Worm (Caenorhabditis elegans) whole organism, L1 larva: ENCODE results near the gene set-3.
A peak's percentile ranks its signal among the peaks of the same experiment; 100 is the strongest.

Source experiments
- C04F5.9 ChIP-seq: sonication (generic microtip); optimal IDR thresholded peaks from 2 replicates; lab custom pipeline; 2016; ENCODE audit warnings: missing genetic modification characterization, missing compliant biosample characterization
- Y116A8C.19 ChIP-seq: sonication (generic microtip); optimal IDR thresholded peaks from 2 replicates; lab custom pipeline; 2016; ENCODE audit warnings: missing compliant biosample characterization, missing genetic modification characterization, borderline replicate concordance
- aha-1 ChIP-seq: fragments of 150-350 bp; optimal IDR thresholded peaks from 2 replicates; lab custom pipeline; 2014; ENCODE audit warnings: missing biosample characterization, missing genetic modification characterization
- alr-1 ChIP-seq: fragments of 200-800 bp; sonication (Bioruptor generic); optimal IDR thresholded peaks from 2 replicates; lab custom pipeline; 2018; ENCODE audit warnings: borderline replicate concordance, mild to moderate bottlenecking, missing genetic modification characterization, missing compliant biosample characterization
- ama-1 ChIP-seq: fragments of 150-350 bp; optimal IDR thresholded peaks from 2 replicates; lab custom pipeline; 2014
- blmp-1 ChIP-seq: fragments of 150-350 bp; optimal IDR thresholded peaks from 2 replicates; lab custom pipeline; 2014; ENCODE audit warnings: missing biosample characterization, missing genetic modification characterization
- ceh-90 ChIP-seq: sonication (generic microtip); optimal IDR thresholded peaks from 2 replicates; lab custom pipeline; 2016; ENCODE audit warnings: missing genetic modification characterization, missing compliant biosample characterization
- ces-1 ChIP-seq: fragments of 150-350 bp; optimal IDR thresholded peaks from 2 replicates; lab custom pipeline; 2014; ENCODE audit warnings: missing biosample characterization, missing genetic modification reagents, missing genetic modification characterization
- dpl-1 ChIP-seq, 3 experiments: fragments of 150-350 bp in 2 of 3; sonication (generic microtip) in 1 of 3; optimal IDR thresholded peaks; 2 replicates each; lab custom pipeline; 2014 to 2017; ENCODE audit warnings: missing biosample characterization in 3 of 3, missing genetic modification characterization in 3 of 3, missing genetic modification reagents in 3 of 3
- efl-1 ChIP-seq, 4 experiments: fragments of 150-350 bp; optimal IDR thresholded peaks in 3 of 4; peaks in 1 of 4; 1 replicate in 1 of 4; 2 replicates in 3 of 4; lab custom pipeline; 2014; ENCODE audit warnings: missing biosample characterization in 2 of 4, missing genetic modification characterization in 2 of 4, missing genetic modification reagents in 2 of 4
- efl-3 ChIP-seq: fragments of 200-800 bp; sonication (Bioruptor generic); optimal IDR thresholded peaks from 2 replicates; lab custom pipeline; 2018; ENCODE audit warnings: mild to moderate bottlenecking, missing genetic modification characterization, missing compliant biosample characterization
- egl-13 ChIP-seq: sonication (generic microtip); optimal IDR thresholded peaks from 2 replicates; lab custom pipeline; 2016; ENCODE audit warnings: missing genotype, missing genetic modification reagents, missing genetic modification characterization, missing compliant biosample characterization
- egl-27 ChIP-seq, 2 experiments: fragments of 150-350 bp in 1 of 2; sonication (generic microtip); optimal IDR thresholded peaks; 3 replicates each; lab custom pipeline; 2017 to 2018; ENCODE audit warnings: missing biosample characterization in 2 of 2, missing genetic modification characterization in 2 of 2, missing genetic modification reagents in 2 of 2
- elt-2 ChIP-seq: sonication (generic microtip); optimal IDR thresholded peaks from 2 replicates; lab custom pipeline; 2016; ENCODE audit warnings: missing genetic modification characterization, mild to moderate bottlenecking, inconsistent platforms, missing compliant biosample characterization, missing genetic modification reagents
- fkh-8 ChIP-seq: sonication (generic microtip); optimal IDR thresholded peaks from 2 replicates; lab custom pipeline; 2016; ENCODE audit warnings: mild to moderate bottlenecking, missing genetic modification characterization, missing compliant biosample characterization
- hlh-4 ChIP-seq: sonication (generic microtip); optimal IDR thresholded peaks from 2 replicates; lab custom pipeline; 2016; ENCODE audit warnings: mild to moderate bottlenecking, missing genetic modification characterization, missing compliant biosample characterization
- isw-1 ChIP-seq: fragments of 200-800 bp; sonication (Bioruptor generic); IDR thresholded peaks from 2 replicates; pipeline ENCODE4 v1.3.6; 2022; ENCODE audit warnings: missing genetic modification characterization, missing compliant biosample characterization
- jun-1 ChIP-seq: fragments of 150-350 bp; optimal IDR thresholded peaks from 2 replicates; lab custom pipeline; 2014; ENCODE audit warnings: missing biosample characterization, missing genetic modification reagents, missing genetic modification characterization
- lin-14 ChIP-seq: fragments of 200-800 bp; sonication (Bioruptor generic); optimal IDR thresholded peaks from 2 replicates; lab custom pipeline; 2018; ENCODE audit warnings: mild to moderate bottlenecking, missing genetic modification characterization, moderate library complexity, missing compliant biosample characterization
- lin-15B ChIP-seq: fragments of 150-350 bp; sonication (generic microtip); optimal IDR thresholded peaks from 3 replicates; lab custom pipeline; 2014; ENCODE audit warnings: missing biosample characterization, missing genetic modification characterization
- lin-35 ChIP-seq, 2 experiments: fragments of 150-350 bp; optimal IDR thresholded peaks; 2 replicates each; lab custom pipeline; 2014; ENCODE audit warnings: missing biosample characterization in 2 of 2, missing genetic modification characterization in 2 of 2, missing genetic modification reagents in 2 of 2
- lin-39 ChIP-seq: fragments of 150-350 bp; optimal IDR thresholded peaks from 2 replicates; lab custom pipeline; 2014; ENCODE audit warnings: missing biosample characterization, missing genetic modification reagents, missing genetic modification characterization
- lir-3 ChIP-seq: sonication (generic microtip); optimal IDR thresholded peaks from 2 replicates; lab custom pipeline; 2016; ENCODE audit warnings: mild to moderate bottlenecking, missing genetic modification characterization, moderate library complexity, missing compliant biosample characterization; ENCODE audit not compliant: poor library complexity
- lsy-2 ChIP-seq, 2 experiments: fragments of 150-350 bp; optimal IDR thresholded peaks; 2 replicates each; lab custom pipeline; 2014; ENCODE audit warnings: missing biosample characterization in 2 of 2, missing genetic modification characterization in 2 of 2
- mef-2 ChIP-seq: fragments of 150-350 bp; optimal IDR thresholded peaks from 2 replicates; lab custom pipeline; 2014; ENCODE audit warnings: missing biosample characterization, missing genetic modification characterization
- mep-1 ChIP-seq: fragments of 150-350 bp; optimal IDR thresholded peaks from 2 replicates; lab custom pipeline; 2014; ENCODE audit warnings: missing biosample characterization, missing genetic modification characterization
- nhr-19 ChIP-seq: fragments of 200-800 bp; sonication (Bioruptor generic); conservative IDR thresholded peaks from 2 replicates; pipeline ENCODE4 v1.3.6; 2022; ENCODE audit warnings: missing genetic modification characterization, missing compliant biosample characterization
- nhr-237 ChIP-seq: fragments of 150-350 bp; optimal IDR thresholded peaks from 2 replicates; lab custom pipeline; 2014; ENCODE audit warnings: missing biosample characterization, missing genetic modification characterization
- nhr-47 ChIP-seq: sonication (generic microtip); optimal IDR thresholded peaks from 2 replicates; lab custom pipeline; 2016; ENCODE audit warnings: mild to moderate bottlenecking, missing genetic modification characterization, moderate library complexity, missing compliant biosample characterization
- nhr-71 ChIP-seq: sonication (generic microtip); optimal IDR thresholded peaks from 2 replicates; lab custom pipeline; 2016; ENCODE audit warnings: mild to moderate bottlenecking, missing genetic modification characterization, moderate library complexity, missing compliant biosample characterization
- nhr-85 ChIP-seq: sonication (generic microtip); peaks from one replicate; lab custom pipeline; 2016; ENCODE audit warnings: missing genetic modification characterization, inconsistent platforms, missing compliant biosample characterization
- nhr-90 ChIP-seq: sonication (generic microtip); optimal IDR thresholded peaks from 2 replicates; lab custom pipeline; 2016; ENCODE audit warnings: mild to moderate bottlenecking, missing genetic modification characterization, missing compliant biosample characterization; ENCODE audit not compliant: poor library complexity
- rnt-1 ChIP-seq: sonication (generic microtip); optimal IDR thresholded peaks from 2 replicates; lab custom pipeline; 2016; ENCODE audit warnings: mild to moderate bottlenecking, missing genetic modification characterization, moderate library complexity, missing compliant biosample characterization
- snpc-4 ChIP-seq: fragments of 150-350 bp; optimal IDR thresholded peaks from 2 replicates; lab custom pipeline; 2014; ENCODE audit warnings: missing biosample characterization, missing genetic modification characterization
- snu-23 ChIP-seq: sonication (generic microtip); optimal IDR thresholded peaks from 2 replicates; lab custom pipeline; 2016; ENCODE audit warnings: missing genetic modification characterization, missing compliant biosample characterization
- sptf-1 ChIP-seq: fragments of 150-350 bp; optimal IDR thresholded peaks from 2 replicates; lab custom pipeline; 2014; ENCODE audit warnings: missing biosample characterization, missing genetic modification characterization
- sup-37 ChIP-seq: fragments of 200-800 bp; sonication (Bioruptor generic); optimal IDR thresholded peaks from 2 replicates; lab custom pipeline; 2018; ENCODE audit warnings: mild to moderate bottlenecking, missing genetic modification characterization, missing compliant biosample characterization
- swsn-7 ChIP-seq: sonication (generic microtip); optimal IDR thresholded peaks from 2 replicates; lab custom pipeline; 2016; ENCODE audit warnings: missing genetic modification characterization, missing compliant biosample characterization
- unc-30 ChIP-seq: sonication (generic microtip); optimal IDR thresholded peaks from 2 replicates; lab custom pipeline; 2017; ENCODE audit warnings: missing biosample characterization, missing genetic modification characterization
- unc-86 ChIP-seq: sonication (generic microtip); optimal IDR thresholded peaks from 2 replicates; lab custom pipeline; 2016; ENCODE audit warnings: missing genetic modification characterization, missing compliant biosample characterization
- xbp-1 ChIP-seq: sonication (generic microtip); optimal IDR thresholded peaks from 2 replicates; lab custom pipeline; 2016; ENCODE audit warnings: missing genetic modification characterization, missing compliant biosample characterization
- ztf-11 ChIP-seq, 2 experiments: sonication (generic microtip); optimal IDR thresholded peaks; 2 replicates each; lab custom pipeline; 2016 to 2017; ENCODE audit warnings: missing genetic modification characterization in 2 of 2, missing biosample characterization in 1 of 2, missing compliant biosample characterization in 1 of 2
- ztf-4 ChIP-seq: fragments of 150-350 bp; optimal IDR thresholded peaks from 2 replicates; lab custom pipeline; 2014; ENCODE audit warnings: missing biosample characterization, missing genetic modification characterization

Gene set-3

ce11 chrIII:9741985-9742384 is 47.6 kb upstream of the set-3 start (continued):
- TF ChIP-seq lin-39 (tag; lab: Kevin White, UChicago) = peak; percentile 69
- TF ChIP-seq nhr-47 (tag; lab: Kevin White, UChicago) = no peak
- TF ChIP-seq ztf-4 (tag; lab: Kevin White, UChicago) = no peak
- TF ChIP-seq mep-1 (tag; lab: Kevin White, UChicago) = peak; percentile 15
- TF ChIP-seq efl-3 (GFP tag; lab: Kevin White, UChicago) = no peak
- no peak for TF ChIP-seq unc-86 (tag; lab: Kevin White, UChicago)
- TF ChIP-seq sptf-1 = no peak
- TF ChIP-seq rnt-1 (tag; lab: Kevin White, UChicago) = peak; percentile 77
- TF ChIP-seq egl-27 (tag; optimal IDR thresholded peaks at IDR 0.05; lab: Kevin White, UChicago) = no peak

ce11 chrIII:9740663-9741062 is 46.3 kb upstream of the set-3 start:
- TF ChIP-seq lsy-2 (tag; optimal IDR thresholded peaks at IDR 0.05; lab: Kevin White, UChicago) (peak in 1 of 2 experiments; percentile 53), jun-1 (tag; lab: Kevin White, UChicago) (no peak), blmp-1 (tag; lab: Kevin White, UChicago) (peak; percentile 29), nhr-71 (no peak), nhr-85 (tag; lab: Kevin White, UChicago) (peak; percentile 46), ceh-90 (tag; lab: Kevin White, UChicago) (no peak), egl-13 (tag; lab: Kevin White, UChicago) (no peak), efl-1 (optimal IDR thresholded peaks at IDR 0.05; lab: Kevin White, UChicago) (no peak), efl-1 (GFP tag; optimal IDR thresholded peaks at IDR 0.05 in 1 of 2; lab: Kevin White, UChicago) (no peak), xbp-1 (no peak), isw-1 (no peak)

ce11 chrIII:9738954-9739353 is 44.6 kb upstream of the set-3 start, which contains the start of gene hlh-4:
Gene hlh-4 (minus strand): TSS chrIII:9739054.
- TF ChIP-seq aha-1 (no peak), alr-1 (tag; lab: Kevin White, UChicago) (no peak), hlh-4 (peak; percentile 32), Y116A8C.19 (no peak), fkh-8 (tag; lab: Kevin White, UChicago) (peak; percentile 7), egl-27 (tag; optimal IDR thresholded peaks at IDR 0.05; lab: Kevin White, UChicago) (no peak), dpl-1 (GFP tag; optimal IDR thresholded peaks at IDR 0.05; lab: Kevin White, UChicago) (no peak), snpc-4 (tag; lab: Kevin White, UChicago) (no peak)

ce11 chrIII:9735857-9736256 is 41.5 kb upstream of the set-3 start, which contains the start of gene dao-6:
Gene dao-6 (minus strand): TSS chrIII:9736201.
- TF ChIP-seq efl-1 (optimal IDR thresholded peaks at IDR 0.05; lab: Kevin White, UChicago) = no peak
- peak in 1 of 2 experiments; percentile 21 for TF ChIP-seq efl-1 (GFP tag; optimal IDR thresholded peaks at IDR 0.05 in 1 of 2; lab: Kevin White, UChicago)
- TF ChIP-seq ceh-90 (tag; lab: Kevin White, UChicago) = no peak
- peak in 1 of 2 experiments; percentile 19 for TF ChIP-seq lin-35 (GFP tag; optimal IDR thresholded peaks at IDR 0.05; lab: Kevin White, UChicago)
- TF ChIP-seq, all 84 proteins: peak for 2

- TF ChIP-seq nhr-237 (no peak), lir-3 (tag; lab: Kevin White, UChicago) (no peak), mef-2 (tag; lab: Kevin White, UChicago) (no peak), nhr-90 (tag; lab: Kevin White, UChicago) (no peak), lin-14 (GFP tag; lab: Kevin White, UChicago) (peak; percentile 55), nhr-19 (GFP tag; lab: Robert Waterston, UW) (no peak), efl-3 (GFP tag; lab: Kevin White, UChicago) (no peak), ztf-4 (tag; lab: Kevin White, UChicago) (no peak), sup-37 (no peak), C04F5.9 (tag; lab: Kevin White, UChicago) (no peak), egl-13 (tag; lab: Kevin White, UChicago) (no peak), unc-30 (tag; lab: Kevin White, UChicago) (no peak), Y116A8C.19 (no peak), lin-15B (tag; lab: Kevin White, UChicago) (no peak), ama-1 (lab: Kevin White, UChicago) (no peak), snu-23 (GFP tag; lab: Kevin White, UChicago) (peak; percentile 21), lin-39 (tag; lab: Kevin White, UChicago) (no peak), isw-1 (no peak), swsn-7 (tag; lab: Kevin White, UChicago) (no peak), ztf-11 (tag; optimal IDR thresholded peaks at IDR 0.05; lab: Kevin White, UChicago) (no peak), elt-2 (tag; lab: Kevin White, UChicago) (no peak), alr-1 (tag; lab: Kevin White, UChicago) (no peak), ces-1 (GFP tag; lab: Kevin White, UChicago) (no peak), nhr-85 (tag; lab: Kevin White, UChicago) (peak; percentile 87), mep-1 (tag; lab: Kevin White, UChicago) (peak; percentile 26)
Measured at ce11 chrIII:9734030-9734429, 39.7 kb upstream of the set-3 start.
